Fruit fly (Drosophila melanogaster): ENCODE data around the gene tal-3A.
A peak's percentile ranks its signal among the peaks of the same experiment; 100 is the strongest.

The tal-3A gene

dm6 chr3R:13812736-13813250 lies at the start of gene tal-3A, which contains the start of the genes tal-1A, tal-2A and tal-AA (continued):
- TF ChIP-seq disco-r (GFP tag; optimal IDR thresholded peaks at IDR 0.05) (no peak), H2.0 (GFP tag; IDR thresholded peaks at IDR 0.05) (no peak), Scr (GFP tag; IDR thresholded peaks at IDR 0.05; ENCODE audit: partially characterized antibody) (peak; percentile 49; the same call in 1 of the 2 replicates), Aef1 (GFP tag; IDR thresholded peaks at IDR 0.05) (no peak), Sox100B (GFP tag; optimal IDR thresholded peaks at IDR 0.05) (no peak), pnt (GFP tag; optimal IDR thresholded peaks at IDR 0.05) (no peak), CG8089 (GFP tag; optimal IDR thresholded peaks at IDR 0.05) (no peak), C15 (GFP tag; IDR thresholded peaks at IDR 0.05) (no peak), BtbVII (GFP tag; optimal IDR thresholded peaks at IDR 0.05) (peak; percentile 65), ssp (GFP tag; IDR thresholded peaks at IDR 0.05) (no peak), Doc3 (GFP tag; IDR thresholded peaks at IDR 0.05; ENCODE audit: partially characterized antibody) (0 out of 3 replicates have a peak, but pooled peaks have one; percentile 53), HLH54F (GFP tag; optimal IDR thresholded peaks at IDR 0.05) (no peak), danr (GFP tag; IDR thresholded peaks at IDR 0.05) (no peak), Taf1 (GFP tag; IDR thresholded peaks at IDR 0.05) (no peak), CG17186 (GFP tag; optimal IDR thresholded peaks at IDR 0.05) (no peak), fd64A (GFP tag; optimal IDR thresholded peaks at IDR 0.05) (peak; percentile 29), ham (GFP tag; IDR thresholded peaks at IDR 0.05) (no peak), luna (GFP tag; optimal IDR thresholded peaks at IDR 0.05) (no peak), CG12104 (GFP tag; optimal IDR thresholded peaks at IDR 0.05) (no peak), CG34224 (GFP tag; IDR thresholded peaks at IDR 0.05; ENCODE audit: partially characterized antibody) (peak; percentile 82), CG1832 (GFP tag; optimal IDR thresholded peaks at IDR 0.05) (peak; percentile 81), odd (GFP tag; optimal IDR thresholded peaks at IDR 0.05) (no peak), sqz (GFP tag; optimal IDR thresholded peaks at IDR 0.05) (peak; percentile 58), ems (GFP tag; optimal IDR thresholded peaks at IDR 0.05) (peak; percentile 30), CG7928 (GFP tag; optimal IDR thresholded peaks at IDR 0.05) (no peak), crol (GFP tag; IDR thresholded peaks at IDR 0.05) (no peak), shn (GFP tag; optimal IDR thresholded peaks at IDR 0.05) (no peak), dimm (GFP tag; IDR thresholded peaks at IDR 0.05) (no peak), CG2129 (GFP tag; IDR thresholded peaks at IDR 0.05; ENCODE audit: partially characterized antibody) (0 out of 2 replicates have a peak, but pooled peaks have one; percentile 22), CG1792 (GFP tag; optimal IDR thresholded peaks at IDR 0.05) (no peak), Lpt (GFP tag; optimal IDR thresholded peaks at IDR 0.05) (no peak), trem (tag; optimal IDR thresholded peaks at IDR 0.05) (no peak), HmgZ (tag; optimal IDR thresholded peaks at IDR 0.05) (no peak), Ssrp (tag; optimal IDR thresholded peaks at IDR 0.05) (no peak), CG9437 (GFP tag; optimal IDR thresholded peaks at IDR 0.05) (no peak), CG4854 (GFP tag; optimal IDR thresholded peaks at IDR 0.05) (no peak), Asciz (GFP tag; optimal IDR thresholded peaks at IDR 0.05) (no peak), CG13424 (tag; optimal IDR thresholded peaks at IDR 0.05) (no peak), Six4 (GFP tag; optimal IDR thresholded peaks at IDR 0.05) (no peak), CG1529 (GFP tag; optimal IDR thresholded peaks at IDR 0.05) (peak; percentile 18), CG17612 (GFP tag; IDR thresholded peaks at IDR 0.05) (no peak), CG31365 (tag; optimal IDR thresholded peaks at IDR 0.05) (peak; percentile 38), CG18262 (tag; optimal IDR thresholded peaks at IDR 0.05) (no peak), klu (GFP tag; IDR thresholded peaks at IDR 0.05) (no peak), CG2199 (GFP tag; IDR thresholded peaks at IDR 0.05) (no peak), zf30C (GFP tag; optimal IDR thresholded peaks at IDR 0.05) (no peak), CG4328 (GFP tag; optimal IDR thresholded peaks at IDR 0.05) (no peak), CG13775 (GFP tag; optimal IDR thresholded peaks at IDR 0.05) (no peak), Bteb2 (GFP tag; optimal IDR thresholded peaks at IDR 0.05) (no peak), CG7357 (GFP tag; IDR thresholded peaks at IDR 0.05) (no peak), insv (GFP tag; optimal IDR thresholded peaks at IDR 0.05) (no peak), bab2 (GFP tag; optimal IDR thresholded peaks at IDR 0.05) (no peak)

Data from whole organism, embryonic.